Worm (Caenorhabditis elegans) whole organism, early embryonic: ENCODE data around the gene Y54E2A.7.

Source experiments
- B0310.2 ChIP-seq: sonication (generic microtip); optimal IDR thresholded peaks from 2 replicates; lab custom pipeline; 2016; ENCODE audit warnings: mild to moderate bottlenecking, missing genetic modification characterization, missing compliant biosample characterization
- ama-1 ChIP-seq: fragments of 150-350 bp; optimal IDR thresholded peaks from 2 replicates; lab custom pipeline; 2014
- ceh-13 ChIP-seq: fragments of 200-800 bp; sonication (Bioruptor generic); optimal IDR thresholded peaks from 2 replicates; lab custom pipeline; 2018; ENCODE audit warnings: mild to moderate bottlenecking, missing genetic modification characterization, missing compliant biosample characterization
- ets-7 ChIP-seq: sonication (generic microtip); optimal IDR thresholded peaks from 2 replicates; lab custom pipeline; 2016; ENCODE audit warnings: missing genotype, missing genetic modification characterization, missing compliant biosample characterization
- pes-1 ChIP-seq: fragments of 200-800 bp; sonication (Bioruptor generic); IDR thresholded peaks from 2 replicates; pipeline ENCODE4 v1.3.6; 2022; ENCODE audit warnings: missing genetic modification reagents, missing genetic modification characterization, missing compliant biosample characterization
- tbx-37 ChIP-seq: fragments of 200-800 bp; sonication (Bioruptor generic); conservative IDR thresholded peaks from 2 replicates; pipeline ENCODE4 v1.3.6; 2022; ENCODE audit warnings: missing genetic modification reagents, missing genetic modification characterization, missing compliant biosample characterization
- tra-4 ChIP-seq: sonication (generic microtip); optimal IDR thresholded peaks from 2 replicates; lab custom pipeline; 2017; ENCODE audit warnings: missing genetic modification characterization, missing compliant biosample characterization

- TF ChIP-seq ama-1 (no peak), tbx-37 (GFP tag; lab: Robert Waterston, UW) (no peak), ceh-13 (no peak), B0310.2 (tag; lab: Kevin White, UChicago) (no peak), ets-7 (tag; lab: Kevin White, UChicago) (no peak), pes-1 (no peak), tra-4 (no peak)
Observed at ce11 chrII:14808686-14809085, 35.9 kb upstream of the Y54E2A.7 start, which contains the start of gene W01D2.6.
